Fruit fly (Drosophila melanogaster): ENCODE results near the gene CG7299.

CG7299 gene

DNA sequence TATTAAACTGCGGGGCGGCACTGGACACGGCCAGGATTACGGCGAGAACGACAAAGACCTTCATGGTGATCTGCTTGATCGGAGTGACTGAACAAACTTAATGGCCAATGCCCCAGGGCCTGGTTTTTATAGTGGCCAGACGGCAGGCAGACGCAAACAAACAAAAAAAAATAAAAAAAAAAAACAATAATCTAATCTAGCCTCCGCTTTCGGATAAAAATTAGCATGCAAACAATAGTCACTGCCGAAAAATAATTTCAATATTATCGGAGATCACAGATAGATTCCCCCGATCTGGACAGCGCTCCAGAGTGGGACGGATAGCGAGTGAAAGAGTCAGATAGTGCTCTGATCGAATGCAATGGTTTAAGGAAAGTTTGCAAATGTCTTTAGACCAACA, at the start of gene CG7299:
Gene CG7299 (minus strand): TSS at position 101 of the 400 bp plus-strand sequence.
- TF ChIP-seq CG15336 (GFP tag; IDR thresholded peaks at IDR 0.05): no peak
- TF ChIP-seq CG6276 (GFP tag; optimal IDR thresholded peaks at IDR 0.05): no peak
- TF ChIP-seq Sox15 (GFP tag; optimal IDR thresholded peaks at IDR 0.05): no peak
- no peak for TF ChIP-seq ss (GFP tag; optimal IDR thresholded peaks at IDR 0.05)
- no peak for TF ChIP-seq CG3919 (GFP tag; optimal IDR thresholded peaks at IDR 0.05)
- TF ChIP-seq Ets21C (GFP tag; optimal IDR thresholded peaks at IDR 0.05): no peak
- no peak for TF ChIP-seq Smox (GFP tag; optimal IDR thresholded peaks at IDR 0.05)
- no peak for TF ChIP-seq CG11294 (GFP tag; IDR thresholded peaks at IDR 0.05)
- no peak for TF ChIP-seq Sox14 (GFP tag; optimal IDR thresholded peaks at IDR 0.05)
- no peak for TF ChIP-seq CG4318 (GFP tag; optimal IDR thresholded peaks at IDR 0.05)
- no peak for TF ChIP-seq lz (GFP tag; optimal IDR thresholded peaks at IDR 0.05)
- no peak for TF ChIP-seq CG6808 (GFP tag; optimal IDR thresholded peaks at IDR 0.05)
- no peak for TF ChIP-seq fd59A (GFP tag; optimal IDR thresholded peaks at IDR 0.05)
- TF ChIP-seq CG8119 (GFP tag; IDR thresholded peaks at IDR 0.05): no peak
- TF ChIP-seq cyc (GFP tag; optimal IDR thresholded peaks at IDR 0.05): no peak
- TF ChIP-seq salr (GFP tag; optimal IDR thresholded peaks at IDR 0.05): no peak
- TF ChIP-seq CG10631 (GFP tag; optimal IDR thresholded peaks at IDR 0.05): no peak
- no peak for TF ChIP-seq CG8319 (GFP tag; optimal IDR thresholded peaks at IDR 0.05)
- TF ChIP-seq esn (GFP tag; optimal IDR thresholded peaks at IDR 0.05): no peak
- no peak for TF ChIP-seq achi (GFP tag; optimal IDR thresholded peaks at IDR 0.05)

DNA sequence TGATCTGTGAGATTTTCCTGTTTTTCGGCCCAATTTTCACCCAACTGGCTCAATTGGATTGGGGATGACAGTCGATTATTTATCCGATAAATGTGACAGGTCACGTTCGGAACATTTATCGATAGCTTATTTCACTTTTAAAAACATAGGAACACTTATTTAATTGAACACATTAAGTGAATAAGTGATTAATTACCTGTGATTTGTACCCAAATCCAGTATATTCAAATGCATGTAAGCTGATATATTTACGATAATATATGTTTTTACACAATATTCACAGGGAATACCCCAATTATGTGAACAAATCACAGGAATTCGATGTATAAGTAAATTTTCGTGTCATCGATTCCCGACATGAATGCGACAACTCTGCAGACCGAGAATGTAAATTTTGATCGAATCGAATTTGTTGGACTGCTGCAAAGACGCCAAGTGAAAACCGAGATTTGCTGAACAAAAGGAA, 48.2 kb upstream of the CG7299 start, which contains the start of the genes EMC3 and Dpy-30L1:
Gene EMC3 (minus strand): TSS at position 81 of the 466 bp plus-strand sequence.
Gene Dpy-30L1 (plus strand): TSS at position 311 of the 466 bp plus-strand sequence.
- no peak for TF ChIP-seq spab (GFP tag; optimal IDR thresholded peaks at IDR 0.05)
- peak; percentile 46 for TF ChIP-seq Ets96B (tag; optimal IDR thresholded peaks at IDR 0.05)
- TF ChIP-seq CG34406 (GFP tag; optimal IDR thresholded peaks at IDR 0.05): no peak
- TF ChIP-seq CG6163 (GFP tag; IDR thresholded peaks at IDR 0.05): peak; percentile 17; the same call in 1 of the 3 replicates
- no peak for TF ChIP-seq CG16779 (tag; optimal IDR thresholded peaks at IDR 0.05)
- TF ChIP-seq topi (GFP tag; optimal IDR thresholded peaks at IDR 0.05): peak; percentile 50
- peak; percentile 19 for TF ChIP-seq CG11762 (GFP tag; optimal IDR thresholded peaks at IDR 0.05; ENCODE audit: insufficient read depth)
- no peak for TF ChIP-seq Hr38 (GFP tag; optimal IDR thresholded peaks at IDR 0.05)
- peak; percentile 47 for TF ChIP-seq Eip75B (GFP tag; optimal IDR thresholded peaks at IDR 0.05)
- peak; percentile 35 for TF ChIP-seq Smox (GFP tag; optimal IDR thresholded peaks at IDR 0.05)
- TF ChIP-seq Sox14 (GFP tag; optimal IDR thresholded peaks at IDR 0.05): peak; percentile 35
- TF ChIP-seq pdm3 (GFP tag; optimal IDR thresholded peaks at IDR 0.05): no peak
- TF ChIP-seq CG11294 (GFP tag; IDR thresholded peaks at IDR 0.05): no peak
- TF ChIP-seq net (GFP tag; optimal IDR thresholded peaks at IDR 0.05): no peak
- TF ChIP-seq CG6792 (GFP tag; optimal IDR thresholded peaks at IDR 0.05): no peak
- no peak for TF ChIP-seq CG11902 (GFP tag; optimal IDR thresholded peaks at IDR 0.05)
- no peak for TF ChIP-seq fd59A (GFP tag; optimal IDR thresholded peaks at IDR 0.05)
- peak; percentile 58 for TF ChIP-seq CG3032 (tag; optimal IDR thresholded peaks at IDR 0.05)
- TF ChIP-seq Hr4 (GFP tag; optimal IDR thresholded peaks at IDR 0.05): peak; percentile 55
- TF ChIP-seq Ets21C (GFP tag; optimal IDR thresholded peaks at IDR 0.05): peak; percentile 46
- TF ChIP-seq cyc (GFP tag; optimal IDR thresholded peaks at IDR 0.05): peak; percentile 43
- TF ChIP-seq CG8119 (GFP tag; IDR thresholded peaks at IDR 0.05): no peak; the same call in 2 of the 3 replicates
- TF ChIP-seq CG31627 (GFP tag; optimal IDR thresholded peaks at IDR 0.05): peak; percentile 64
- TF ChIP-seq CG15336 (GFP tag; IDR thresholded peaks at IDR 0.05): peak; percentile 31; the same call in 1 of the 2 replicates
- no peak for TF ChIP-seq CG6854 (GFP tag; optimal IDR thresholded peaks at IDR 0.05)
- no peak for TF ChIP-seq salr (GFP tag; optimal IDR thresholded peaks at IDR 0.05)
- TF ChIP-seq lz (GFP tag; optimal IDR thresholded peaks at IDR 0.05): peak; percentile 48
- TF ChIP-seq Eip78C (GFP tag): peak; percentile 81
- no peak for TF ChIP-seq CG6276 (GFP tag; optimal IDR thresholded peaks at IDR 0.05)
- TF ChIP-seq Hr39 (GFP tag; optimal IDR thresholded peaks at IDR 0.05): peak; percentile 51
- TF ChIP-seq Gug (GFP tag; IDR thresholded peaks at IDR 0.05): no peak
- TF ChIP-seq esn (GFP tag; optimal IDR thresholded peaks at IDR 0.05): peak; percentile 66
- TF ChIP-seq fkh (GFP tag; optimal IDR thresholded peaks at IDR 0.05): no peak
- TF ChIP-seq OdsH (GFP tag; optimal IDR thresholded peaks at IDR 0.05): no peak
